Fruit fly (Drosophila melanogaster): Measurements from ENCODE around the gene CG14448.

- TF ChIP-seq gfzf (GFP tag; optimal IDR thresholded peaks at IDR 0.05) (no peak), Elba2 (GFP tag; optimal IDR thresholded peaks at IDR 0.05) (peak; percentile 29), CG11085 (GFP tag; IDR thresholded peaks at IDR 0.05) (no peak), Hmr (GFP tag; optimal IDR thresholded peaks at IDR 0.05) (no peak), CG9215 (GFP tag; IDR thresholded peaks at IDR 0.05) (no peak), CG10979 (tag; optimal IDR thresholded peaks at IDR 0.05) (no peak), nerfin-1 (tag; optimal IDR thresholded peaks at IDR 0.05) (no peak), ATbp (GFP tag; optimal IDR thresholded peaks at IDR 0.05) (no peak), vvl (GFP tag; IDR thresholded peaks at IDR 0.05) (no peak), CG6272 (GFP tag; IDR thresholded peaks at IDR 0.05) (no peak)
These were observed 14.8 kb upstream of the CG14448 start for dm6 chr3L:22773383-22773873.

Data from whole organism, embryonic.